Fruit fly (Drosophila melanogaster) whole organism, embryonic: Measurements from ENCODE around the gene CG1764.
A peak's percentile ranks its signal among the peaks of the same experiment; 100 is the strongest.

Experiments used
- Atf3 ChIP-seq: fragments of 200-800 bp; sonication (Bioruptor generic); optimal IDR thresholded peaks from 3 replicates; lab custom pipeline; 2016; ENCODE audit warnings: missing biosample characterization, missing genetic modification characterization
- Bgb ChIP-seq: fragments of 200-800 bp; sonication (Bioruptor generic); IDR thresholded peaks from 2 replicates; pipeline ENCODE4 v1.3.6; 2022; ENCODE audit warnings: missing biosample characterization, missing genetic modification characterization; ENCODE audit not compliant: partially characterized antibody
- Bteb2 ChIP-seq: fragments of 200-800 bp; sonication (Bioruptor generic); optimal IDR thresholded peaks from 2 replicates; lab custom pipeline; 2016; ENCODE audit warnings: missing biosample characterization, missing genetic modification characterization
- CG10274 ChIP-seq: fragments of 200-800 bp; sonication (Bioruptor generic); optimal IDR thresholded peaks from 3 replicates; lab custom pipeline; 2017; ENCODE audit warnings: missing biosample characterization, mild to moderate bottlenecking, missing genetic modification characterization
- CG10321 ChIP-seq: fragments of 200-800 bp; sonication (Bioruptor generic); IDR thresholded peaks from 2 replicates; pipeline ENCODE4 v1.3.6; 2022; ENCODE audit warnings: missing biosample characterization, missing genetic modification characterization
- CG13894 ChIP-seq: fragments of 200-800 bp; sonication (Bioruptor generic); optimal IDR thresholded peaks from 3 replicates; lab custom pipeline; 2018; ENCODE audit warnings: missing biosample characterization, mild to moderate bottlenecking, missing genetic modification characterization, moderate library complexity
- CG15073 ChIP-seq: fragments of 200-800 bp; sonication (Bioruptor generic); optimal IDR thresholded peaks from 2 replicates; lab custom pipeline; 2016; ENCODE audit warnings: missing biosample characterization, missing genetic modification characterization
- CG16815 ChIP-seq: fragments of 200-800 bp; sonication (Bioruptor generic); optimal IDR thresholded peaks from 3 replicates; lab custom pipeline; 2017; ENCODE audit warnings: missing biosample characterization, mild to moderate bottlenecking, missing genetic modification characterization
- CG16863 ChIP-seq: fragments of 200-800 bp; sonication (Bioruptor generic); optimal IDR thresholded peaks from 3 replicates; lab custom pipeline; 2016; ENCODE audit warnings: missing biosample characterization, missing genetic modification characterization
- CG17912 ChIP-seq: fragments of 200-800 bp; sonication (Bioruptor generic); optimal IDR thresholded peaks from 2 replicates; lab custom pipeline; 2018; ENCODE audit warnings: missing biosample characterization, mild to moderate bottlenecking, missing genetic modification characterization
- CG2116 ChIP-seq: fragments of 200-800 bp; sonication (Bioruptor generic); optimal IDR thresholded peaks from 3 replicates; lab custom pipeline; 2018; ENCODE audit warnings: missing biosample characterization, mild to moderate bottlenecking, missing genetic modification characterization
- CG2712 ChIP-seq: fragments of 200-800 bp; optimal IDR thresholded peaks from 3 replicates; lab custom pipeline; 2019; ENCODE audit warnings: missing biosample characterization, mild to moderate bottlenecking, missing genetic modification characterization, moderate library complexity
- CG2889 ChIP-seq: fragments of 200-800 bp; sonication (Bioruptor generic); IDR thresholded peaks from 3 replicates; pipeline ENCODE4 v1.3.6; 2022; ENCODE audit warnings: missing biosample characterization, missing genetic modification characterization
- CG32767 ChIP-seq: fragments of 200-800 bp; sonication (Bioruptor generic); IDR thresholded peaks from 2 replicates; pipeline ENCODE4 v1.3.6; 2022; ENCODE audit warnings: missing biosample characterization, missing genetic modification characterization
- CG32772 ChIP-seq: fragments of 200-800 bp; sonication (Bioruptor generic); IDR thresholded peaks from 2 replicates; pipeline ENCODE4 v1.3.6; 2022; ENCODE audit warnings: missing biosample characterization, missing genetic modification characterization
- CG42726 ChIP-seq: fragments of 200-800 bp; sonication (Bioruptor generic); IDR thresholded peaks from 2 replicates; pipeline ENCODE4 v1.3.6; 2022; ENCODE audit warnings: missing biosample characterization, missing genetic modification characterization; ENCODE audit not compliant: partially characterized antibody
- CG4854 ChIP-seq: fragments of 200-800 bp; sonication (Bioruptor generic); optimal IDR thresholded peaks from 2 replicates; lab custom pipeline; 2016; ENCODE audit warnings: missing biosample characterization, missing genetic modification characterization, inconsistent platforms
- Doc2 ChIP-seq: fragments of 200-800 bp; sonication (Bioruptor generic); IDR thresholded peaks from 2 replicates; pipeline ENCODE4 v1.3.6; 2022; ENCODE audit warnings: missing biosample characterization, missing genetic modification characterization
- Doc3 ChIP-seq: fragments of 200-800 bp; sonication (Bioruptor generic); IDR thresholded peaks from 3 replicates; pipeline ENCODE4 v1.3.6; 2022; ENCODE audit warnings: missing biosample characterization, missing genetic modification characterization; ENCODE audit not compliant: partially characterized antibody
- Dp ChIP-seq: fragments of 200-800 bp; sonication (Bioruptor generic); optimal IDR thresholded peaks from 2 replicates; lab custom pipeline; 2018; ENCODE audit warnings: missing biosample characterization, mild to moderate bottlenecking, missing genetic modification characterization, moderate library complexity
- Ets65A ChIP-seq: fragments of 200-800 bp; sonication (Bioruptor generic); peaks from one replicate; lab custom pipeline; 2016; ENCODE audit warnings: missing biosample characterization, missing genetic modification characterization
- MESR4 ChIP-seq: fragments of 200-800 bp; sonication (Bioruptor generic); optimal IDR thresholded peaks from 2 replicates; lab custom pipeline; 2018; ENCODE audit warnings: missing biosample characterization, mild to moderate bottlenecking, missing genetic modification characterization, moderate library complexity
- MTF-1 ChIP-seq: fragments of 200-800 bp; sonication (Bioruptor generic); optimal IDR thresholded peaks from 2 replicates; lab custom pipeline; 2018; ENCODE audit warnings: missing biosample characterization, mild to moderate bottlenecking, missing genetic modification characterization, borderline replicate concordance
- Myb ChIP-seq: fragments of 200-800 bp; sonication (Bioruptor generic); optimal IDR thresholded peaks from 2 replicates; lab custom pipeline; 2016; ENCODE audit warnings: missing biosample characterization, missing genetic modification characterization
- Optix ChIP-seq: fragments of 200-800 bp; sonication (Bioruptor generic); IDR thresholded peaks from 3 replicates; pipeline ENCODE4 v1.3.6; 2022; ENCODE audit warnings: missing biosample characterization, missing genetic modification characterization
- Poxn ChIP-seq: fragments of 200-800 bp; sonication (Bioruptor generic); IDR thresholded peaks from 2 replicates; pipeline ENCODE4 v1.3.6; 2022; ENCODE audit warnings: missing biosample characterization, missing genetic modification characterization
- Xbp1 ChIP-seq: fragments of 200-800 bp; sonication (Bioruptor generic); optimal IDR thresholded peaks from 3 replicates; lab custom pipeline; 2016; ENCODE audit warnings: missing biosample characterization, mild to moderate bottlenecking, missing genetic modification characterization
- ab ChIP-seq: fragments of 200-800 bp; sonication (Bioruptor generic); optimal IDR thresholded peaks from 2 replicates; lab custom pipeline; 2016; ENCODE audit warnings: missing biosample characterization, missing genetic modification characterization
- chm ChIP-seq: fragments of 200-800 bp; sonication (Bioruptor generic); IDR thresholded peaks from 2 replicates; pipeline ENCODE4 v1.3.6; 2022; ENCODE audit warnings: missing biosample characterization, missing genetic modification characterization
- chn ChIP-seq: fragments of 200-800 bp; sonication (Bioruptor generic); optimal IDR thresholded peaks from 2 replicates; lab custom pipeline; 2016; ENCODE audit warnings: missing biosample characterization, missing genetic modification characterization
- croc ChIP-seq: fragments of 200-800 bp; sonication (Bioruptor generic); conservative IDR thresholded peaks from 3 replicates; pipeline ENCODE4 v1.3.6; 2022; ENCODE audit warnings: missing biosample characterization, missing genetic modification characterization
- crp ChIP-seq, 2 experiments: fragments of 200-800 bp; sonication (Bioruptor generic); optimal IDR thresholded peaks; 2 replicates in 1 of 2; 3 replicates in 1 of 2; lab custom pipeline; 2017; ENCODE audit warnings: missing biosample characterization in 2 of 2, missing genetic modification characterization in 2 of 2, mild to moderate bottlenecking in 1 of 2, moderate library complexity in 1 of 2
- dm ChIP-seq: fragments of 200-800 bp; sonication (Bioruptor generic); optimal IDR thresholded peaks from 3 replicates; lab custom pipeline; 2016; ENCODE audit warnings: missing biosample characterization, missing genetic modification characterization
- dmrt99B ChIP-seq: fragments of 200-800 bp; sonication (Bioruptor generic); optimal IDR thresholded peaks from 2 replicates; lab custom pipeline; 2018; ENCODE audit warnings: missing biosample characterization, mild to moderate bottlenecking, missing genetic modification characterization, moderate library complexity
- eyg ChIP-seq: fragments of 200-800 bp; sonication (Bioruptor generic); optimal IDR thresholded peaks from 3 replicates; lab custom pipeline; 2016; ENCODE audit warnings: missing biosample characterization, missing genetic modification characterization
- fd3F ChIP-seq: fragments of 200-800 bp; sonication (Bioruptor generic); optimal IDR thresholded peaks from 2 replicates; lab custom pipeline; 2018; ENCODE audit warnings: missing biosample characterization, mild to moderate bottlenecking, missing genetic modification characterization, moderate library complexity
- fru ChIP-seq: fragments of >200 bp; optimal IDR thresholded peaks from 2 replicates; lab custom pipeline; 2017
- her ChIP-seq: fragments of 200-800 bp; sonication (Bioruptor generic); optimal IDR thresholded peaks from 2 replicates; lab custom pipeline; 2016; ENCODE audit warnings: missing biosample characterization, missing genetic modification characterization
- hth ChIP-seq: fragments of >200 bp; optimal IDR thresholded peaks from 2 replicates; lab custom pipeline; 2017; ENCODE audit warnings: inconsistent platforms
- klu ChIP-seq: fragments of 200-800 bp; sonication (Bioruptor generic); IDR thresholded peaks from 2 replicates; pipeline ENCODE4 v1.3.6; 2022; ENCODE audit warnings: missing biosample characterization, missing genetic modification characterization
- knrl ChIP-seq: fragments of 200-800 bp; sonication (Bioruptor generic); IDR thresholded peaks from 3 replicates; pipeline ENCODE4 v1.3.6; 2022; ENCODE audit warnings: missing biosample characterization, missing genetic modification characterization; ENCODE audit not compliant: partially characterized antibody
- lbe ChIP-seq: fragments of 200-800 bp; sonication (Bioruptor generic); optimal IDR thresholded peaks from 2 replicates; lab custom pipeline; 2016; ENCODE audit warnings: missing biosample characterization, mild to moderate bottlenecking, missing genetic modification characterization
- maf-S ChIP-seq: fragments of 200-800 bp; sonication (Bioruptor generic); optimal IDR thresholded peaks from 2 replicates; lab custom pipeline; 2016; ENCODE audit warnings: missing biosample characterization, missing genetic modification characterization
- nerfin-2 ChIP-seq: fragments of 200-800 bp; sonication (Bioruptor generic); IDR thresholded peaks from 2 replicates; pipeline ENCODE4 v1.3.6; 2022; ENCODE audit warnings: missing biosample characterization, missing genetic modification characterization; ENCODE audit not compliant: partially characterized antibody
- phol ChIP-seq: fragments of 200-800 bp; sonication (Bioruptor generic); optimal IDR thresholded peaks from 3 replicates; lab custom pipeline; 2018; ENCODE audit warnings: missing biosample characterization, mild to moderate bottlenecking, missing genetic modification characterization, moderate library complexity
- pros ChIP-seq: fragments of 200-800 bp; sonication (Bioruptor generic); optimal IDR thresholded peaks from 3 replicates; lab custom pipeline; 2019; ENCODE audit warnings: missing biosample characterization, mild to moderate bottlenecking, missing genetic modification characterization, moderate library complexity
- salm ChIP-seq: fragments of 200-800 bp; sonication (Bioruptor generic); optimal IDR thresholded peaks from 2 replicates; lab custom pipeline; 2018; ENCODE audit warnings: missing biosample characterization, mild to moderate bottlenecking, missing genetic modification characterization
- tin ChIP-seq: fragments of 200-800 bp; sonication (Bioruptor generic); optimal IDR thresholded peaks from 3 replicates; lab custom pipeline; 2016; ENCODE audit warnings: missing biosample characterization, missing genetic modification characterization
- tll ChIP-seq, 2 experiments: fragments of 200-800 bp in 1 of 2; fragments of >200 bp in 1 of 2; sonication (Bioruptor generic) in 1 of 2; optimal IDR thresholded peaks; 2 replicates each; lab custom pipeline; 2017 to 2019; ENCODE audit warnings: missing biosample characterization in 2 of 2, missing genetic modification characterization in 2 of 2, mild to moderate bottlenecking in 1 of 2, moderate library complexity in 1 of 2
- zen ChIP-seq: fragments of 200-800 bp; sonication (Bioruptor generic); optimal IDR thresholded peaks from 3 replicates; lab custom pipeline; 2018; ENCODE audit warnings: missing biosample characterization, mild to moderate bottlenecking, missing genetic modification characterization, moderate library complexity
- zfh1 ChIP-seq: fragments of 200-800 bp; sonication (Bioruptor generic); IDR thresholded peaks from 3 replicates; pipeline ENCODE4 v1.3.6; 2022; ENCODE audit warnings: missing biosample characterization, missing genetic modification characterization

Gene CG1764

dm6 chrX:13276713-13277112 lies 25.5 kb downstream of the CG1764 start (continued):
- TF ChIP-seq CG15073 (GFP tag; lab: Kevin White, UChicago) (no peak), Doc2 (GFP tag; lab: Robert Waterston, UW) (no peak), croc (no peak), Poxn (GFP tag; lab: Robert Waterston, UW) (0 out of 2 replicates have a peak, but pooled peaks have one; percentile 18), CG42726 (GFP tag; lab: Robert Waterston, UW) (no peak), fru (lab: Kevin White, UChicago) (no peak), MESR4 (GFP tag; lab: Kevin White, UChicago) (no peak), MTF-1 (GFP tag; lab: Kevin White, UChicago) (peak; percentile 49), Optix (GFP tag; lab: Robert Waterston, UW) (no peak), CG32772 (GFP tag; lab: Robert Waterston, UW) (peak; percentile 43; the same call in 1 of the 2 replicates), Ets65A (GFP tag; lab: Kevin White, UChicago) (peak; percentile 26), zfh1 (GFP tag; lab: Robert Waterston, UW) (peak; percentile 70; the same call in 2 of the 3 replicates), CG16863 (GFP tag; lab: Kevin White, UChicago) (no peak), CG2712 (peak; percentile 76), CG4854 (GFP tag; lab: Kevin White, UChicago) (no peak), ab (GFP tag; lab: Kevin White, UChicago) (no peak), maf-S (GFP tag; lab: Kevin White, UChicago) (no peak), dmrt99B (tag; lab: Kevin White, UChicago) (peak; percentile 75), phol (tag; lab: Kevin White, UChicago) (peak; percentile 74), CG13894 (tag; lab: Kevin White, UChicago) (peak; percentile 82), her (GFP tag; lab: Kevin White, UChicago) (no peak), eyg (GFP tag; lab: Kevin White, UChicago) (no peak), CG32767 (no peak), salm (tag; lab: Kevin White, UChicago) (peak; percentile 28), tll (GFP tag; optimal IDR thresholded peaks at IDR 0.05; lab: Kevin White, UChicago) (no peak), hth (no peak), Xbp1 (GFP tag; lab: Kevin White, UChicago) (peak; percentile 64), chn (no peak), klu (GFP tag; lab: Robert Waterston, UW) (peak; percentile 65; the same call in 1 of the 2 replicates), knrl (no peak), fd3F (GFP tag; lab: Kevin White, UChicago) (peak; percentile 84), Dp (GFP tag; lab: Kevin White, UChicago) (no peak), Doc3 (GFP tag; lab: Robert Waterston, UW) (no peak), dm (GFP tag; lab: Kevin White, UChicago) (no peak), CG2889 (GFP tag; lab: Robert Waterston, UW) (peak; percentile 55; the same call in 1 of the 3 replicates), CG17912 (GFP tag; lab: Kevin White, UChicago) (no peak), tin (GFP tag; lab: Kevin White, UChicago) (peak; percentile 56), pros (GFP tag; lab: Kevin White, UChicago) (no peak), CG10274 (peak; percentile 47), nerfin-2 (GFP tag; lab: Robert Waterston, UW) (no peak), CG16815 (peak; percentile 22), CG2116 (GFP tag; lab: Kevin White, UChicago) (peak; percentile 14), Bteb2 (GFP tag; lab: Kevin White, UChicago) (no peak), lbe (GFP tag; lab: Kevin White, UChicago) (no peak), Bgb (no peak), CG10321 (GFP tag; lab: Robert Waterston, UW) (peak; percentile 64), crp (GFP tag; optimal IDR thresholded peaks at IDR 0.05; lab: Kevin White, UChicago) (no peak), Atf3 (GFP tag; lab: Kevin White, UChicago) (no peak), chm (peak; percentile 59; the same call in 1 of the 2 replicates), zen (tag; lab: Kevin White, UChicago) (peak; percentile 29), Myb (GFP tag; lab: Kevin White, UChicago) (no peak)
